Fruit fly (Drosophila melanogaster) whole organism, adult: ENCODE measurements around the gene Nopp140.
A peak's percentile ranks its signal among the peaks of the same experiment; 100 is the strongest.

Experiments used
- CG1620 ChIP-seq: fragments of 200-800 bp; sonication (Bioruptor generic); optimal IDR thresholded peaks from 2 replicates; lab custom pipeline; 2016; ENCODE audit warnings: missing biosample characterization, missing genetic modification characterization
- Clk ChIP-seq: fragments of 200-800 bp; sonication (Bioruptor generic); optimal IDR thresholded peaks from 2 replicates; lab custom pipeline; 2017; ENCODE audit warnings: missing biosample characterization, missing genetic modification characterization
- Crg-1 ChIP-seq: fragments of 200-800 bp; sonication (Bioruptor generic); optimal IDR thresholded peaks from 2 replicates; lab custom pipeline; 2016; ENCODE audit warnings: missing biosample characterization, missing genetic modification characterization
- cic ChIP-seq: fragments of 200-800 bp; sonication (Bioruptor generic); optimal IDR thresholded peaks from 2 replicates; lab custom pipeline; 2017; ENCODE audit warnings: missing biosample characterization, mild to moderate bottlenecking, missing genetic modification characterization, moderate library complexity
- kay ChIP-seq: fragments of 200-800 bp; sonication (Bioruptor generic); peaks from one replicate; lab custom pipeline; 2016; ENCODE audit warnings: missing biosample characterization, missing genetic modification characterization, borderline replicate concordance
- toe ChIP-seq: fragments of 200-800 bp; sonication (Bioruptor generic); optimal IDR thresholded peaks from 2 replicates; lab custom pipeline; 2016; ENCODE audit warnings: missing biosample characterization, missing genetic modification characterization

DNA sequence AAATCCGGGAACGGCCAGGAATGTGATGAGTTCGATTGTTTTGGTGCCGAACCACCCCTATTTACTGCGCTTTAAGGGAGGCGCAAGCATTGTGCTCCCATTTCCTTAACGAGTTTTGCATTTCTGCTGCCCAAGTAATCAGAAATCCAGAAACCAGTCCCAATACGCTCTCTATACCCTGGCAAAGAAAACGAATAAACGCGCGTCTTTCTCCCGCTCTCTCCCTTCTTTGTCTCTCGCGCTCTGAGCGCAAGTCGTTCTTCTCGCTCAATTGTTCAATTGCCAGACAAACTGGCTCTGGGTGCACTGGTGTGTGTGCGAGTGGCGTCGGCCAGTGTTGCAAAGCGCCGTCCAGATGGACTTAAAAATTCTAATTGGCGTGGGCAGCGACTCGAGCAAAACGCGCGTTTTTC lies 47.8 kb downstream of the Nopp140 start:
- peak; percentile 85 for TF ChIP-seq Crg-1 (GFP tag; lab: Kevin White, UChicago)
- TF ChIP-seq Clk (GFP tag; lab: Kevin White, UChicago): peak; percentile 86
- TF ChIP-seq kay (GFP tag; lab: Kevin White, UChicago): no peak
- peak; percentile 76 for TF ChIP-seq cic (GFP tag; lab: Kevin White, UChicago)
- peak; percentile 62 for TF ChIP-seq toe
- TF ChIP-seq CG1620: peak; percentile 57
